Worm (Caenorhabditis elegans): ENCODE results near the gene nrx-1.

The nrx-1 gene

DNA sequence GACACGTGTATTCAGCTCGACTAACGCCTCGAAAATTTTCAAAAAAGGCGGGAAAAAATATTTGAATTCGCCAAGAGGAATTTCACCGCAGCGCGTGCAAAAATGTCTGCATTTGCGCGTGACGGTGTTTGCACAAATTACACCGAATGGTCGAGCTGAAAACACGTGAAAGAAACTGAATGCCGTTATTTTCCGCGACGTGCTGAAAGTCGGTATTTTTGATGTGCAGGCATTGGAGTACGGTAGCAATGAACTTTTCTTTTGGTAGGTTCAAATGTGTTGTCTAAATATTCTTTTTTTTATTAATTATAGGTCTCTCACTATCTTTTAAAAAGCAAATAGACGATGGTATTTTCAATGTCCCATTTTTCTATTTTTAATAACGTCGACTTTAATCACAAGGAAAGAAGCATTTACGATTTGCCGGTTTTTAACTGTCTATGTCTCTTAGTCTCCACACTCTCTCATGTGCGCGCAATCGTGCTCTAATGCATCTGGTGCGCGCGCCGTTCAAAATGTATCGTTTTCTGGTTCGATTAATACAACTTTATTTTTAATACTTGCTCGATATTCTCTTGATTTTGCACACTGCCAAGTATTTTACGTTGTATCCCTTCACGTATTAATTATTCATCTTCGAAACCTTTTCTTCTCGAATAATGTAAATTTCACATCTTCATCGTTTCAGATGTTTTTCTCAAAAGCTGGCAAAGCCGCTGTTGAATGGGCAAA is 11.2 kb upstream of the nrx-1 start, which contains the start of the genes C29A12.1 and lig-1 (continued):
- no peak for TF ChIP-seq Y53F4B.3 (GFP tag; IDR thresholded peaks at IDR 0.05)

DNA sequence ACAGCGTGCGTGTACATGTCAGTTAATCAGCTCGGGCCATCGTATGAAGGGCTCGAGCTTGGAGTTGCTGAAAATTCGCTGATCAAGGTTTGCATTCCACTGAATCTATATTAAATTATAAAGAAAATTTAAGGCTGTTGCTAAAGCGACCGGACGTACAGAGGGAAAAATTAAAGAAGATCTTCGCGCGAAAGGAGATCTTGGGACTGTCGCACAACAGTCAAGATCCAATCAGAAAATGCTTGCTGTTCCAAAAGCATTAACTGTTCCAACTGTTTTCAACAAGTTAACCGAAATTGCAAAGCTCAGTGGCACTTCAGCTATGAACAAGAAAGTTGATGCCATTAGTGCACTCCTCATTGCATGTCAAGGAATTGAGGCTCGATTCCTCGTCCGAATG is 10.5 kb upstream of the nrx-1 start:
- TF ChIP-seq B0019.2 (GFP tag; conservative IDR thresholded peaks at IDR 0.05) (no peak), tbp1 (GFP tag; optimal IDR thresholded peaks at IDR 0.05) (no peak), dox-1 (GFP tag; IDR thresholded peaks at IDR 0.05) (no peak), F49E8.2 (tag; optimal IDR thresholded peaks at IDR 0.05; ENCODE audit: insufficient read depth) (no peak), hmg-1.2 (GFP tag; IDR thresholded peaks at IDR 0.05) (no peak), F23B12.7 (tag; optimal IDR thresholded peaks at IDR 0.05; ENCODE audit: insufficient read depth) (no peak), B0336.3 (GFP tag; IDR thresholded peaks at IDR 0.05) (no peak), F10E7.11 (tag; optimal IDR thresholded peaks at IDR 0.05) (no peak), F57A8.1 (GFP tag; optimal IDR thresholded peaks at IDR 0.05) (no peak), K12H6.12 (tag; optimal IDR thresholded peaks at IDR 0.05) (no peak), hlh-26 (GFP tag; conservative IDR thresholded peaks at IDR 0.05) (no peak), nfya-2 (GFP tag; IDR thresholded peaks at IDR 0.05) (no peak), ccch-3 (GFP tag; optimal IDR thresholded peaks at IDR 0.05) (no peak), repo-1 (tag; optimal IDR thresholded peaks at IDR 0.05) (no peak), egl-44 (GFP tag; IDR thresholded peaks at IDR 0.05) (no peak)

DNA sequence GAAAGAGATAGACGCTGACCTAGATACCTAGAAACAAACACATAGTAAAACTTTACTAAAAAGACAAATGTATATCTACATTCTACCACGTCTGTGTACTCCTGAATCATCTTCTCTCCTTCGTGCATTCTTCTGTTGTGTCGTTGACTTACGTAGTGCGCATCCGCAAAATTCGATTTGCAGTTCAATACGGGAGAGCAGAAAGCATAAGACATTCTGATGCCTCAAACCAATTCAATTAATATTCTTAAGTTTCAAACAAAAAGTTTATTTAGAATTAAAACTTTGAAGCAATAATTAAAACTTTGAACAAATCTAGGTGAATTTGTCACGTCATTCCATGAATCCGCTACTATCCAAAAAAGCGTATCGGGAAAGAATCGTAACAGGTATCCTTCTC is 8.0 kb upstream of the nrx-1 start:
- TF ChIP-seq ama-1 (optimal IDR thresholded peaks at IDR 0.05) (no peak), ama-1 (GFP tag; optimal IDR thresholded peaks at IDR 0.05) (peak in 1 of 2 experiments; percentile 21), mel-28 (tag; optimal IDR thresholded peaks at IDR 0.05; ENCODE audit: borderline replicate concordance) (no peak), let-526 (GFP tag; IDR thresholded peaks at IDR 0.05) (no peak)

DNA sequence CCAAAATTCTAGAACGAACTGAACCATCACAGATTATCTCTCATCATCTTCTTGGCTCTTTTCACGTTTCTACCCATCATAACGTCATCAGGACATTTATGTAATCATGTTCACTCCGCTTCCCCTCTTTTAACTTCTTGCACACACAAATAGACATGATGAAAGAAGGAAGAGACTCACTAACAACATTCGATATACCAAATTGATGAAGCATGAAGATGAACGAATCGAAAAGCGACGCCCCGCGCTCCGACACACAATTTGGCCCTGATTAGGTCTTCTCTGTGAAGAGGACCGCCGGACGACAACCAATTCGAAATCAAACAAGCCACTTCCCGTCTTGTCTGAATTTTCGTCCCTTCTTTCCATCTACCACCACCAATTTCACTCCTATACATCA is 6.3 kb upstream of the nrx-1 start:
- TF ChIP-seq aptf-2 (GFP tag; conservative IDR thresholded peaks at IDR 0.05) (no peak), C06A6.2 (GFP tag; conservative IDR thresholded peaks at IDR 0.05) (no peak), ceh-79 (tag; optimal IDR thresholded peaks at IDR 0.05) (no peak), ceh-91 (GFP tag; IDR thresholded peaks at IDR 0.05) (no peak), C17E4.6 (GFP tag; IDR thresholded peaks at IDR 0.05) (no peak), nhr-27 (tag; optimal IDR thresholded peaks at IDR 0.05) (no peak), lin-26 (GFP tag; IDR thresholded peaks at IDR 0.05) (no peak), lir-1 (GFP tag; conservative IDR thresholded peaks at IDR 0.05) (no peak)

DNA sequence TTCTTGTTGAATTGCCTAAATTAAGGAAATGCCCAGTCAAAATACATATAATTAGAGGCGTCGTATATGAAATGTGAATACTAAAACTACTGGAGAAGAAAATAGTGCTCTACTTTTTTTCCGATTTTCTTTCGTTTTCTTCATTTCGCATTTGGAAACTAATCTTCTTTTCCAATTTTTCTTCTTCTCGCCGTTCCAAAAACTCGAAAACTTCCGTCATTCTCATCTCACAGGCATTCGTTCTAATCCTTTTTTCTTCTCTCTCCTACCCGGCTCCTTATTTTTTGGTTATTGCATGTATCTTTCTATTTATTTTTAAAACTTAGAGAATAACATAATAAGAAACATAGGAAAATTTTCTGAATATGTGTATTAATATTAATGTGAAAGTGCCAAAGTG is 8.1 kb downstream of the nrx-1 start:
- TF ChIP-seq C17E4.6 (GFP tag; IDR thresholded peaks at IDR 0.05) (no peak), ztf-26 (tag; optimal IDR thresholded peaks at IDR 0.05) (no peak), F39B2.1 (GFP tag; IDR thresholded peaks at IDR 0.05) (no peak), Y95B8A.8 (GFP tag; IDR thresholded peaks at IDR 0.05) (no peak), sea-2 (GFP tag; IDR thresholded peaks at IDR 0.05) (no peak), hlh-26 (GFP tag; conservative IDR thresholded peaks at IDR 0.05) (no peak), aptf-2 (GFP tag; conservative IDR thresholded peaks at IDR 0.05) (no peak), ztf-18 (tag; optimal IDR thresholded peaks at IDR 0.05) (no peak), let-607 (tag; optimal IDR thresholded peaks at IDR 0.05) (no peak), Y67H2A.10 (GFP tag; conservative IDR thresholded peaks at IDR 0.05) (no peak), fkh-3 (tag; optimal IDR thresholded peaks at IDR 0.05) (no peak), F57C9.4 (tag; optimal IDR thresholded peaks at IDR 0.05) (no peak), him-1 (tag; optimal IDR thresholded peaks at IDR 0.05) (no peak), T26A5.8 (tag; optimal IDR thresholded peaks at IDR 0.05) (no peak), rpc-1 (optimal IDR thresholded peaks at IDR 0.05) (no peak), rpc-1 (tag; optimal IDR thresholded peaks at IDR 0.05) (no peak), ceh-40 (GFP tag; IDR thresholded peaks at IDR 0.05) (no peak), lag-1 (GFP tag; IDR thresholded peaks at IDR 0.05) (no peak), B0261.1 (tag; optimal IDR thresholded peaks at IDR 0.05) (no peak)
